Fruit fly (Drosophila melanogaster): Measurements from ENCODE around the gene Cyp4g1.
A peak's percentile ranks its signal among the peaks of the same experiment; 100 is the strongest.

The Cyp4g1 gene

DNA sequence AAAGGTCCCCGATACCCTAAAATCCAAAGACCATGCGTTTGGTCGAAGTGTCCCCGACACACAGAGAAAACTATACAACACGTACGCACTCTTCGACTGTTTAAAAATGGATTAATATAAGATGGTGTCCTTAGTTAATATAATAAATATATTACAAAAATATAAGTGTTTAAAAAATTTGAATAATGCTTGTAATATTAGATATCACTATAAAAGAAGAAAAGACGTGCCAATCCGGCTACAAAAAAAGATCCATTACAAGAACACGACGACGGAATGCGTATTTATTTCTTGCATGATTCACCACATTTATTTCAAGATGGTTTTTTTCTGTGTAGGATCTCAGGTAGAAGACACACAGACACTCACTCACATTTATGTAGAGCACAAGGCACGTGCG lies 11.3 kb downstream of the Cyp4g1 start (continued):
- TF ChIP-seq maf-S (GFP tag; optimal IDR thresholded peaks at IDR 0.05) (no peak), Abd-B (GFP tag; optimal IDR thresholded peaks at IDR 0.05) (no peak), CG32767 (GFP tag; IDR thresholded peaks at IDR 0.05) (no peak), CG8281 (tag; optimal IDR thresholded peaks at IDR 0.05) (no peak), CG16863 (GFP tag; optimal IDR thresholded peaks at IDR 0.05) (no peak), phol (tag; optimal IDR thresholded peaks at IDR 0.05) (peak; percentile 63), Usf (GFP tag; optimal IDR thresholded peaks at IDR 0.05) (peak; percentile 10), CkIIα-i1 (GFP tag; IDR thresholded peaks at IDR 0.05) (no peak), unc-4 (GFP tag; IDR thresholded peaks at IDR 0.05; ENCODE audit: partially characterized antibody) (no peak), CG13894 (tag; optimal IDR thresholded peaks at IDR 0.05) (no peak), CG10366 (GFP tag; IDR thresholded peaks at IDR 0.05) (no peak), CG4282 (GFP tag; optimal IDR thresholded peaks at IDR 0.05) (no peak), CG15479 (GFP tag; optimal IDR thresholded peaks at IDR 0.05) (no peak), CG2712 (tag; optimal IDR thresholded peaks at IDR 0.05) (peak; percentile 82), CG9797 (GFP tag; optimal IDR thresholded peaks at IDR 0.05) (no peak), Sry-β (GFP tag; optimal IDR thresholded peaks at IDR 0.05) (no peak), CG1529 (GFP tag; optimal IDR thresholded peaks at IDR 0.05) (no peak), CG30020 (tag; optimal IDR thresholded peaks at IDR 0.05) (no peak), corto (GFP tag; optimal IDR thresholded peaks at IDR 0.05) (no peak), Nf-YB (GFP tag; optimal IDR thresholded peaks at IDR 0.05) (no peak), chn (GFP tag; optimal IDR thresholded peaks at IDR 0.05) (no peak), BEAF-32 (GFP tag; optimal IDR thresholded peaks at IDR 0.05) (no peak), tgo (GFP tag; IDR thresholded peaks at IDR 0.05) (no peak), CG1233 (GFP tag; optimal IDR thresholded peaks at IDR 0.05) (peak; percentile 26), Meics (GFP tag; optimal IDR thresholded peaks at IDR 0.05) (no peak), grau (tag; optimal IDR thresholded peaks at IDR 0.05) (peak; percentile 36), Chrac-16 (GFP tag; optimal IDR thresholded peaks at IDR 0.05) (peak; percentile 28), CG5953 (GFP tag; IDR thresholded peaks at IDR 0.05) (no peak), en (GFP tag; optimal IDR thresholded peaks at IDR 0.05) (no peak), usp (GFP tag; optimal IDR thresholded peaks at IDR 0.05) (no peak), CG17829 (tag; optimal IDR thresholded peaks at IDR 0.05) (peak; percentile 74), CG4404 (GFP tag; IDR thresholded peaks at IDR 0.05) (peak; percentile 79), crp (GFP tag; optimal IDR thresholded peaks at IDR 0.05) (no peak), CG2120 (GFP tag; optimal IDR thresholded peaks at IDR 0.05) (no peak), Sox100B (GFP tag; optimal IDR thresholded peaks at IDR 0.05) (peak; percentile 9), salm (tag; optimal IDR thresholded peaks at IDR 0.05) (no peak), CG15601 (tag; optimal IDR thresholded peaks at IDR 0.05) (no peak), tna (GFP tag; IDR thresholded peaks at IDR 0.05; ENCODE audit: partially characterized antibody) (no peak), CG10209 (GFP tag; optimal IDR thresholded peaks at IDR 0.05) (peak; percentile 33), fd64A (GFP tag; optimal IDR thresholded peaks at IDR 0.05) (no peak), cg (GFP tag; optimal IDR thresholded peaks at IDR 0.05) (no peak), row (GFP tag; IDR thresholded peaks at IDR 0.05) (peak; percentile 52; the same call in 2 of the 3 replicates), ci (GFP tag; IDR thresholded peaks at IDR 0.05) (no peak), unpg (GFP tag; optimal IDR thresholded peaks at IDR 0.05) (peak; percentile 29), sisA (GFP tag; IDR thresholded peaks at IDR 0.05) (no peak), Ada2b (GFP tag; IDR thresholded peaks at IDR 0.05) (no peak), tio (GFP tag; optimal IDR thresholded peaks at IDR 0.05) (peak; percentile 30), CG10959 (GFP tag; IDR thresholded peaks at IDR 0.05) (0 out of 2 replicates have a peak, but pooled peaks have one; percentile 39), Camta (GFP tag; optimal IDR thresholded peaks at IDR 0.05) (no peak), Nf-YC (tag; optimal IDR thresholded peaks at IDR 0.05) (no peak), vvl (GFP tag; IDR thresholded peaks at IDR 0.05) (no peak)
